Fruit fly (Drosophila melanogaster) whole organism, wandering third instar larva: ENCODE results near the gene RYa-R.

ENCODE experiments used
- CG9705 ChIP-seq: fragments of 200-800 bp; sonication (Bioruptor generic); optimal IDR thresholded peaks from 2 replicates; lab custom pipeline; 2018; ENCODE audit warnings: missing biosample characterization, mild to moderate bottlenecking, missing genetic modification characterization
- Dfd ChIP-seq: fragments of >200 bp; optimal IDR thresholded peaks from 2 replicates; lab custom pipeline; 2017; ENCODE audit warnings: missing biosample characterization, missing genetic modification characterization
- Dif ChIP-seq: fragments of 200-275, 200-300 bp; sonication (Bioruptor generic); optimal IDR thresholded peaks from 2 replicates; lab custom pipeline; 2018; ENCODE audit warnings: missing biosample characterization, missing genetic modification characterization; ENCODE audit not compliant: partially characterized antibody
- GATAd ChIP-seq: sonication (Bioruptor generic); optimal IDR thresholded peaks from 2 replicates; lab custom pipeline; 2016; ENCODE audit warnings: missing biosample characterization, missing genetic modification characterization
- HLH106 ChIP-seq: fragments of 200-800 bp; optimal IDR thresholded peaks from 3 replicates; lab custom pipeline; 2019; ENCODE audit warnings: missing biosample characterization, mild to moderate bottlenecking, missing genetic modification characterization, moderate library complexity
- Hnf4 ChIP-seq: fragments of 200-800 bp; sonication (Bioruptor generic); optimal IDR thresholded peaks from 2 replicates; lab custom pipeline; 2016; ENCODE audit warnings: missing biosample characterization, mild to moderate bottlenecking, missing genetic modification characterization
- Hr78 ChIP-seq: fragments of >200 bp; optimal IDR thresholded peaks from 2 replicates; lab custom pipeline; 2017; ENCODE audit warnings: missing biosample characterization, missing genetic modification characterization
- Hr83 ChIP-seq: fragments of 200-300 bp; sonication (Bioruptor generic); optimal IDR thresholded peaks from 2 replicates; lab custom pipeline; 2016; ENCODE audit warnings: missing biosample characterization, mild to moderate bottlenecking, missing genetic modification characterization, moderate library complexity; ENCODE audit not compliant: poor library complexity, severe bottlenecking
- Myc ChIP-seq: fragments of >200 bp; optimal IDR thresholded peaks from 2 replicates; lab custom pipeline; 2017
- N ChIP-seq: fragments of >200 bp; optimal IDR thresholded peaks from 2 replicates; lab custom pipeline; 2018; ENCODE audit warnings: missing biosample characterization, missing external identifiers, missing genetic modification characterization
- OdsH ChIP-seq: fragments of 200-800 bp; sonication (Bioruptor generic); optimal IDR thresholded peaks from 2 replicates; lab custom pipeline; 2016; ENCODE audit warnings: missing biosample characterization, mild to moderate bottlenecking, missing genetic modification characterization
- Rel ChIP-seq, 2 experiments: fragments of 200-800 bp; sonication (Bioruptor generic) in 1 of 2; optimal IDR thresholded peaks; 2 replicates in 1 of 2; 3 replicates in 1 of 2; lab custom pipeline; 2016 to 2019; ENCODE audit warnings: mild to moderate bottlenecking in 2 of 2, missing biosample characterization in 2 of 2, missing genetic modification characterization in 2 of 2, moderate library complexity in 1 of 2
- Sp1 ChIP-seq: fragments of 200-800 bp; sonication (Bioruptor generic); optimal IDR thresholded peaks from 3 replicates; lab custom pipeline; 2019; ENCODE audit warnings: missing biosample characterization, mild to moderate bottlenecking, missing genetic modification characterization, moderate library complexity
- Vsx2 ChIP-seq: fragments of 200-300, 225-300 bp; sonication (Bioruptor generic); optimal IDR thresholded peaks from 2 replicates; lab custom pipeline; 2018; ENCODE audit warnings: missing biosample characterization, missing genetic modification characterization; ENCODE audit not compliant: partially characterized antibody
- br ChIP-seq: fragments of 200-800 bp; sonication (Bioruptor generic); optimal IDR thresholded peaks from 2 replicates; lab custom pipeline; 2016; ENCODE audit warnings: missing biosample characterization, missing genetic modification characterization
- brk ChIP-seq: fragments of 200-800 bp; sonication (Bioruptor generic); optimal IDR thresholded peaks from 2 replicates; lab custom pipeline; 2016; ENCODE audit warnings: missing biosample characterization, mild to moderate bottlenecking, missing genetic modification characterization
- dl ChIP-seq, 2 experiments: fragments of 175-275, 200-275 bp in 1 of 2; fragments of 200-275 bp in 1 of 2; sonication (Bioruptor generic); optimal IDR thresholded peaks; lab custom pipeline; 2018; ENCODE audit warnings: mild to moderate bottlenecking in 2 of 2, missing biosample characterization in 2 of 2, missing genetic modification characterization in 2 of 2, moderate library complexity in 2 of 2; ENCODE audit not compliant: partially characterized antibody in 2 of 2, insufficient read depth in 1 of 2
- dmrt93B ChIP-seq: fragments of 200-800 bp; sonication (Bioruptor generic); optimal IDR thresholded peaks from 2 replicates; lab custom pipeline; 2018; ENCODE audit warnings: missing biosample characterization, mild to moderate bottlenecking, missing genetic modification characterization
- foxo ChIP-seq, 2 experiments: fragments of 200-800 bp; sonication (Bioruptor generic); optimal IDR thresholded peaks; 2 replicates in 1 of 2; 3 replicates in 1 of 2; lab custom pipeline; 2016 to 2017; ENCODE audit warnings: missing biosample characterization in 2 of 2, missing genetic modification characterization in 2 of 2
- fru ChIP-seq: fragments of 200-800 bp; sonication (Bioruptor generic); optimal IDR thresholded peaks from 3 replicates; lab custom pipeline; 2016; ENCODE audit warnings: missing biosample characterization, mild to moderate bottlenecking, missing genetic modification characterization
- jim ChIP-seq: fragments of 175-275, 200-325 bp; sonication (Bioruptor generic); optimal IDR thresholded peaks from 2 replicates; lab custom pipeline; 2016; ENCODE audit warnings: missing biosample characterization, mild to moderate bottlenecking, missing genetic modification characterization
- lola ChIP-seq: fragments of >200 bp; optimal IDR thresholded peaks from 2 replicates; lab custom pipeline; 2017; ENCODE audit warnings: missing biosample characterization, missing genetic modification characterization
- pan ChIP-seq: fragments of >200 bp; optimal IDR thresholded peaks from 2 replicates; lab custom pipeline; 2017
- psq ChIP-seq: fragments of 200-800 bp; sonication (Bioruptor generic); optimal IDR thresholded peaks from 3 replicates; lab custom pipeline; 2017; ENCODE audit warnings: missing biosample characterization, mild to moderate bottlenecking, missing genetic modification characterization, moderate library complexity
- rgr ChIP-seq: fragments of 200-800 bp; sonication (Bioruptor generic); optimal IDR thresholded peaks from 3 replicates; lab custom pipeline; 2016; ENCODE audit warnings: missing biosample characterization, mild to moderate bottlenecking, missing genetic modification characterization
- sage ChIP-seq: fragments of 200-800 bp; sonication (Bioruptor generic); optimal IDR thresholded peaks from 2 replicates; lab custom pipeline; 2016; ENCODE audit warnings: missing biosample characterization, mild to moderate bottlenecking, missing genetic modification characterization
- sv ChIP-seq: fragments of 200-800 bp; sonication (Bioruptor generic); optimal IDR thresholded peaks from 3 replicates; lab custom pipeline; 2016; ENCODE audit warnings: missing biosample characterization, missing genetic modification characterization
- tai ChIP-seq: sonication (Bioruptor generic); optimal IDR thresholded peaks from 2 replicates; lab custom pipeline; 2016; ENCODE audit warnings: missing biosample characterization, missing genetic modification characterization
- usp ChIP-seq: fragments of >200 bp; optimal IDR thresholded peaks from 2 replicates; lab custom pipeline; 2017; ENCODE audit warnings: missing biosample characterization, missing genetic modification characterization
- woc ChIP-seq: sonication (Bioruptor generic); optimal IDR thresholded peaks from 2 replicates; lab custom pipeline; 2016; ENCODE audit warnings: missing biosample characterization, mild to moderate bottlenecking, missing genetic modification characterization

The RYa-R gene

DNA sequence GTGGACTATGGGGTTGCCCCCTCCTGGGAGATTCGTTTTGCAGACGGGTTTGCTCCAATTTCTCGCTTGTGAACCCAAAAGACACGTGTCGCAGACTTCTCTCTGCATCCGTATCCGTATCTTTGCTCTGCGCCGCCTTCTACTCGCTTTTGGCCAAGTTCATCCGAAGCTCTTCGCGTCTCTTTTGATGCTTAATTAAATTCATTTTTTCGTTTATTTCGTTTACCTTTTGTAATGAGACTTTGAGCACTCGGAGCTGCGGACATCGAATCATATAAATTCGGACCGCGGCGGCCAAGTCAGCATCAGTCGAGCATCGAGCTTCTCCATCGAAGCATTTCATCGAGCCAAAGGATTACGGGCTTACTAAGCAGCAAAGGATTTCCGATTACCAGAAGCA is 2.2 kb upstream of the RYa-R start, which contains the start of gene TwdlC:
TwdlC (plus strand) TSS at position 301 of the 400 bp plus-strand sequence.
- TF ChIP-seq Dif (GFP tag; lab: Kevin White, UChicago) (no peak), Hr78 (no peak), lola (GFP tag; lab: Kevin White, UChicago) (no peak), HLH106 (tag; lab: Kevin White, UChicago) (no peak), foxo (GFP tag; optimal IDR thresholded peaks at IDR 0.05; lab: Kevin White, UChicago) (no peak), Dfd (GFP tag; lab: Kevin White, UChicago) (no peak), Hr83 (GFP tag; lab: Kevin White, UChicago) (no peak), sage (GFP tag; lab: Kevin White, UChicago) (no peak), CG9705 (GFP tag; lab: Kevin White, UChicago) (no peak), Vsx2 (GFP tag; lab: Kevin White, UChicago) (no peak), br (GFP tag; lab: Kevin White, UChicago) (no peak)

DNA sequence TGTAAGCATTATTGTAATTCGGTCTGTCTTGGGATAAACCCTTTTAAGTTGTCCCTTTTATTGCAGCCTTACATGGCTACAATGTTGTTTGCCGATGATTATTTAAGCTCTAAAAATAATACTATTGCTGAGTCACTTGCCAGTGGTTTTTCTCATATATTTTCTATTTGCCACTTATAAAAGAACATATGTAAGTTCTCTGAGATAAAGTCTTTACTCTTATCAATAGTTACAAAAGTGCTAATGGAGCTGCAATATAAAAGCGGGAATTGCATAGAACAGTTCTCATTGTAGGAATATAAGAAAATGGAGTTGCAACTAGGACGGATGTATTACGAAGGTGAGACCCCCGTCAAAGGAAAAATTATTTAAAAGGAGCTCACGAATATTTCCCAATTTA is 2.7 kb downstream of the RYa-R start, which contains the start of gene CG31077:
CG31077 (plus strand) TSS at position 301 of the 400 bp plus-strand sequence.
- TF ChIP-seq woc (GFP tag; lab: Kevin White, UChicago), result no peak

DNA sequence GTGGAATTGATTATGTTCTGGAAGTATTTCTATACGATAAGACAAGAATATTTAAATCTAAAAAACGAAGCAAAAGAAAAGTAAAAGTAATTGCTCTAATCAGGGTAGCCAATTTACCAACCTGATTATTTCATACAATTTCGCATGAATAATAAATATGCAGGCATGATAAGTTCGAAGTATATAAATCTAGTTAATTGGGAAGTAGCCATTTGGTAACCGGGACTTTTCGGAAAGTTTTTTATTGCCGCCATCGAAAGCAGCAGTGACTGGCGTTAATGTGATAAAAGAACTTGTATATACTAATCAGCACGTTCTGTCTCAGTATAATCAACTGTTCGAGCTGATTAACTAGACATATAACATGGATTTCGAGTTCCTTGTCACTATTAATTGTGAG is 6.0 kb downstream of the RYa-R start:
- TF ChIP-seq Dfd (GFP tag; lab: Kevin White, UChicago), result no peak
- no peak for TF ChIP-seq lola (GFP tag; lab: Kevin White, UChicago)
- TF ChIP-seq sv, result no peak
- TF ChIP-seq OdsH, result no peak
- TF ChIP-seq fru, result no peak
- no peak for TF ChIP-seq woc (GFP tag; lab: Kevin White, UChicago)
- no peak for TF ChIP-seq dl (GFP tag; optimal IDR thresholded peaks at IDR 0.05; lab: Kevin White, UChicago; ENCODE audit: insufficient read depth in 1 of 2, partially characterized antibody in 2 of 2)
- no peak for TF ChIP-seq jim (GFP tag; lab: Kevin White, UChicago)
- no peak for TF ChIP-seq Hnf4 (GFP tag; lab: Kevin White, UChicago)
- TF ChIP-seq, all 38 proteins: peak for 0

DNA sequence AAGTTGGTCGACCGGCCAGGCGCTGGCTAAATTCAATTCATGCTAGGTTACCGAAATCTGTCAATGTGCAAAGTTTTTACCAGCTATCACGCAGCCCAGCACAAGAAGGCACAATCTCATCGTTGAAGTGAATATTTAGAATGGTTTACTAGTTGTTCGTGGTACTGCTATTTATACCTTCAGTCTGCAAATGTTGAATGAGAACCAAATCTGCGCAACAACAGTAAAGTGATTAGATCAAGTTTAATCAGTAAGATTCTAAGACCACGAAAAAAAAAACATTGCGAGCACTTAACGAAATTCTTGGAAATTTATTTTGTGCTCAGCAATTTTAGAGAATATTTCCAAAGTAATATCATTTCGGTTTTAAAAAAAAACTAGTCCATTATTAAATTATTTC is 8.6 kb downstream of the RYa-R start, which contains the start of gene CG6296:
CG6296 (minus strand) TSS at position 132 of the 400 bp plus-strand sequence.
- no peak for TF ChIP-seq N (GFP tag; lab: Kevin White, UChicago)
- TF ChIP-seq GATAd (GFP tag; lab: Kevin White, UChicago), result no peak
- no peak for TF ChIP-seq br (GFP tag; lab: Kevin White, UChicago)
- no peak for TF ChIP-seq tai (GFP tag; lab: Kevin White, UChicago)
- TF ChIP-seq rgr, result no peak
- no peak for TF ChIP-seq jim (GFP tag; lab: Kevin White, UChicago)
- no peak for TF ChIP-seq Sp1 (GFP tag; lab: Kevin White, UChicago)
- no peak for TF ChIP-seq psq
- TF ChIP-seq CG9705 (GFP tag; lab: Kevin White, UChicago), result no peak
- TF ChIP-seq foxo (GFP tag; optimal IDR thresholded peaks at IDR 0.05; lab: Kevin White, UChicago), result no peak
- TF ChIP-seq Dfd (GFP tag; lab: Kevin White, UChicago), result no peak
- no peak for TF ChIP-seq Dif (GFP tag; lab: Kevin White, UChicago)
- no peak for TF ChIP-seq Vsx2 (GFP tag; lab: Kevin White, UChicago)
- no peak for TF ChIP-seq sv
- TF ChIP-seq Myc (lab: Kevin White, UChicago), result no peak
- no peak for TF ChIP-seq brk (GFP tag; lab: Kevin White, UChicago)
- no peak for TF ChIP-seq Rel (GFP tag; optimal IDR thresholded peaks at IDR 0.05; lab: Kevin White, UChicago)
- TF ChIP-seq Rel (tag; optimal IDR thresholded peaks at IDR 0.05; lab: Kevin White, UChicago), result no peak
- no peak for TF ChIP-seq dl (GFP tag; optimal IDR thresholded peaks at IDR 0.05; lab: Kevin White, UChicago; ENCODE audit: insufficient read depth in 1 of 2, partially characterized antibody in 2 of 2)
- TF ChIP-seq dmrt93B, result no peak
- TF ChIP-seq Hr83 (GFP tag; lab: Kevin White, UChicago), result no peak

DNA sequence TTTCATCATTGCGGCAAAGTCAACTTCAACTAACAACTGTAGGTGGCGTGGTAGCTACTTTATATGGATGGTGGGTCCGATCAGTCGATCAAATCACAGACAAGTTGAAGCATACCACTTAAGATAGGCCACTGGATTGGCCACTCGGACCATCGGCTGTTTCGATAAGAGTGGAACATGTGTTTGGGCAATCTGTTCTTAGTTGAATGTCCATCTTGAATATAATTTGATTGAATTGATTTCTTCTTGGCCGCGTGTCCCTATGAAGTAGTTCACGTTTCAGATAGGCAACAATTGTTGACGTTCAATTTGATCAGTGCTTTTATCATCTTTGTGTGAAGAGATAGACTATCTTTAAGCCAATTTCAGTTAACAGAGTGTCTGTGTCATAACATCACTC is 10.2 kb downstream of the RYa-R start, which contains the start of gene CG6295:
CG6295 (minus strand) TSS at position 34 of the 400 bp plus-strand sequence.
- TF ChIP-seq dl (GFP tag; optimal IDR thresholded peaks at IDR 0.05; lab: Kevin White, UChicago; ENCODE audit: insufficient read depth in 1 of 2, partially characterized antibody in 2 of 2) (no peak), br (GFP tag; lab: Kevin White, UChicago) (no peak), lola (GFP tag; lab: Kevin White, UChicago) (no peak), dmrt93B (no peak), Hr78 (no peak), brk (GFP tag; lab: Kevin White, UChicago) (no peak), HLH106 (tag; lab: Kevin White, UChicago) (no peak), usp (GFP tag; lab: Kevin White, UChicago) (no peak), Hr83 (GFP tag; lab: Kevin White, UChicago) (no peak), pan (lab: Kevin White, UChicago) (no peak), Myc (lab: Kevin White, UChicago) (no peak), N (GFP tag; lab: Kevin White, UChicago) (no peak), woc (GFP tag; lab: Kevin White, UChicago) (no peak), CG9705 (GFP tag; lab: Kevin White, UChicago) (no peak)
